Fruit fly (Drosophila melanogaster): Measurements from ENCODE around the gene CG13775.

dm6 chr2L:6919850-6920660 lies 36.7 kb downstream of the CG13775 start, which contains the start of gene x16:
- no peak for TF ChIP-seq eg (GFP tag; IDR thresholded peaks at IDR 0.05)
- no peak for TF ChIP-seq CG32006 (GFP tag; optimal IDR thresholded peaks at IDR 0.05)
- no peak for TF ChIP-seq fkh (GFP tag; optimal IDR thresholded peaks at IDR 0.05)
